Worm (Caenorhabditis elegans) whole organism, L4 larva: ENCODE measurements around the gene T21E8.4.

Experiments
- Y75B8A.6 ChIP-seq: fragments of 200-800 bp; sonication (Bioruptor generic); IDR thresholded peaks from 2 replicates; pipeline ENCODE4 v1.3.6; 2022; ENCODE audit warnings: missing genetic modification reagents, missing genetic modification characterization, missing compliant biosample characterization
- ces-1 ChIP-seq: fragments of 150-350 bp; sonication (generic microtip); optimal IDR thresholded peaks from 4 replicates; lab custom pipeline; 2014; ENCODE audit warnings: missing biosample characterization, missing genetic modification reagents, missing genetic modification characterization
- jun-1 ChIP-seq: fragments of 150-350 bp; optimal IDR thresholded peaks from 2 replicates; lab custom pipeline; 2014; ENCODE audit warnings: missing biosample characterization, missing genetic modification reagents, missing genetic modification characterization
- mdl-1 ChIP-seq, 2 experiments: fragments of 150-350 bp in 1 of 2; sonication (generic microtip) in 1 of 2; optimal IDR thresholded peaks; 2 replicates each; lab custom pipeline; 2014 to 2017; ENCODE audit warnings: missing biosample characterization in 2 of 2, missing genetic modification characterization in 2 of 2
- nhr-237 ChIP-seq: sonication (generic microtip); optimal IDR thresholded peaks from 2 replicates; lab custom pipeline; 2017; ENCODE audit warnings: missing biosample characterization, missing genetic modification characterization

DNA sequence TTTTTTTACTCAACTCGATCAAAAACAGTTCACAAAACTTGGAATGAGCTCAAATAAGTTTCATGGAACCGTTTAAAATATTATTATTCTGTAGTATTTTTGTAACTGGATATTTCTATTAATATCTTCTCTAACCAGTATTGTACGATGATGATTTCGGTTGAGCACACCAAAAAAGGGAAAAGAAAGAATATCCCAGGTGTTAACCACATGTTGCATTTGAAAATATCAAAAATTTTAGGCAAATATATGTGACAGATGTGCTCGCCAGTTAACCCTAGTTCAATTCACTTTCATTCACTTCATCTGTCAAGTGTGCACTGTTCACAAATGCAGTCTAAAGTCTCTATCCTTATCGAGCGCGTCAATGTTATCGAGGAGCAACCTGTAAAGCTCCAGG is 10.4 kb downstream of the T21E8.4 start, which contains the start of gene F47B10.4:
- no peak for TF ChIP-seq mdl-1 (tag; optimal IDR thresholded peaks at IDR 0.05; lab: Kevin White, UChicago)
- no peak for TF ChIP-seq Y75B8A.6
- TF ChIP-seq nhr-237 (tag; lab: Kevin White, UChicago), result no peak
- no peak for TF ChIP-seq jun-1 (tag; lab: Kevin White, UChicago)
- no peak for TF ChIP-seq ces-1 (GFP tag; lab: Kevin White, UChicago)
